Fruit fly (Drosophila melanogaster) whole organism, embryonic: Measurements from ENCODE around the gene SP555.

Source experiments
- B-H2 ChIP-seq: fragments of 200-800 bp; sonication (Bioruptor generic); optimal IDR thresholded peaks from 2 replicates; lab custom pipeline; 2018; ENCODE audit warnings: missing biosample characterization, mild to moderate bottlenecking, missing genetic modification characterization
- C15 ChIP-seq: fragments of 200-800 bp; sonication (Bioruptor generic); IDR thresholded peaks from 3 replicates; pipeline ENCODE4 v1.3.6; 2022; ENCODE audit warnings: missing biosample characterization, missing genetic modification characterization
- CG10366 ChIP-seq: fragments of 200-800 bp; sonication (Bioruptor generic); IDR thresholded peaks from 2 replicates; pipeline ENCODE4 v1.3.6; 2022; ENCODE audit warnings: missing biosample characterization, missing genetic modification characterization
- CG10431 ChIP-seq: fragments of 200-800 bp; sonication (Bioruptor generic); optimal IDR thresholded peaks from 3 replicates; lab custom pipeline; 2018; ENCODE audit warnings: missing biosample characterization, mild to moderate bottlenecking, missing genetic modification characterization
- CG11560 ChIP-seq: fragments of 200-800 bp; sonication (Bioruptor generic); IDR thresholded peaks from 3 replicates; pipeline ENCODE4 v1.3.6; 2022; ENCODE audit warnings: missing biosample characterization, missing genetic modification characterization
- CG12104 ChIP-seq: fragments of 200-800 bp; sonication (Bioruptor generic); optimal IDR thresholded peaks from 3 replicates; lab custom pipeline; 2016; ENCODE audit warnings: missing biosample characterization, missing genetic modification characterization
- CG13123 ChIP-seq: fragments of 200-800 bp; sonication (Bioruptor generic); optimal IDR thresholded peaks from 2 replicates; lab custom pipeline; 2016; ENCODE audit warnings: missing biosample characterization, missing genetic modification characterization
- CG14710 ChIP-seq: fragments of 200-800 bp; sonication (Bioruptor generic); optimal IDR thresholded peaks from 3 replicates; lab custom pipeline; 2019; ENCODE audit warnings: missing biosample characterization, mild to moderate bottlenecking, missing genetic modification characterization, moderate library complexity
- CG17385 ChIP-seq: fragments of 200-800 bp; sonication (Bioruptor generic); optimal IDR thresholded peaks from 3 replicates; lab custom pipeline; 2018; ENCODE audit warnings: missing biosample characterization, mild to moderate bottlenecking, missing genetic modification characterization
- CG31388 ChIP-seq: fragments of 200-800 bp; sonication (Bioruptor generic); optimal IDR thresholded peaks from 2 replicates; lab custom pipeline; 2016; ENCODE audit warnings: missing biosample characterization, missing genetic modification characterization
- CG3407 ChIP-seq: fragments of 200-800 bp; sonication (Bioruptor generic); optimal IDR thresholded peaks from 2 replicates; lab custom pipeline; 2018; ENCODE audit warnings: missing biosample characterization, mild to moderate bottlenecking, missing genetic modification characterization
- CG42726 ChIP-seq: fragments of 200-800 bp; sonication (Bioruptor generic); IDR thresholded peaks from 2 replicates; pipeline ENCODE4 v1.3.6; 2022; ENCODE audit warnings: missing biosample characterization, missing genetic modification characterization; ENCODE audit not compliant: partially characterized antibody
- CG7372 ChIP-seq: fragments of 200-800 bp; sonication (Bioruptor generic); IDR thresholded peaks from 2 replicates; pipeline ENCODE4 v1.3.6; 2022; ENCODE audit warnings: missing biosample characterization, missing genetic modification characterization
- CG8388 ChIP-seq: fragments of 200-800 bp; sonication (Bioruptor generic); optimal IDR thresholded peaks from 2 replicates; lab custom pipeline; 2019; ENCODE audit warnings: missing biosample characterization, mild to moderate bottlenecking, missing genetic modification characterization, moderate library complexity
- CG8944 ChIP-seq: fragments of 200-800 bp; sonication (Bioruptor generic); optimal IDR thresholded peaks from 3 replicates; lab custom pipeline; 2016; ENCODE audit warnings: missing biosample characterization, missing genetic modification characterization
- CG9437 ChIP-seq: fragments of 200-800 bp; sonication (Bioruptor generic); optimal IDR thresholded peaks from 2 replicates; lab custom pipeline; 2018; ENCODE audit warnings: missing biosample characterization, mild to moderate bottlenecking, missing genetic modification characterization
- Lpt ChIP-seq: fragments of >200 bp; optimal IDR thresholded peaks from 2 replicates; lab custom pipeline; 2018; ENCODE audit warnings: missing biosample characterization, missing genetic modification characterization
- Nf-YA ChIP-seq: fragments of 200-800 bp; sonication (Bioruptor generic); IDR thresholded peaks from 2 replicates; pipeline ENCODE4 v1.3.6; 2022; ENCODE audit warnings: missing biosample characterization, missing genetic modification characterization
- Nf-YB ChIP-seq: fragments of 200-800 bp; sonication (Bioruptor generic); optimal IDR thresholded peaks from 3 replicates; lab custom pipeline; 2019; ENCODE audit warnings: missing biosample characterization, mild to moderate bottlenecking, missing genetic modification characterization, moderate library complexity
- Poxn ChIP-seq: fragments of 200-800 bp; sonication (Bioruptor generic); IDR thresholded peaks from 2 replicates; pipeline ENCODE4 v1.3.6; 2022; ENCODE audit warnings: missing biosample characterization, missing genetic modification characterization
- Vsx1 ChIP-seq: fragments of 200-800 bp; sonication (Bioruptor generic); optimal IDR thresholded peaks from 2 replicates; lab custom pipeline; 2017; ENCODE audit warnings: missing biosample characterization, mild to moderate bottlenecking, missing genetic modification characterization, missing genetic modification reagents
- abd-A ChIP-seq: fragments of 200-800 bp; sonication (Bioruptor generic); optimal IDR thresholded peaks from 3 replicates; lab custom pipeline; 2019; ENCODE audit warnings: missing biosample characterization, mild to moderate bottlenecking, missing genetic modification characterization, moderate library complexity
- ap ChIP-seq: fragments of 200-800 bp; sonication (Bioruptor generic); IDR thresholded peaks from 2 replicates; pipeline ENCODE4 v1.3.6; 2022; ENCODE audit warnings: missing biosample characterization, missing genetic modification characterization
- ato ChIP-seq: fragments of 200-800 bp; sonication (Bioruptor generic); IDR thresholded peaks from 2 replicates; pipeline ENCODE4 v1.3.6; 2022; ENCODE audit warnings: missing biosample characterization, missing genetic modification characterization; ENCODE audit not compliant: partially characterized antibody
- az2 ChIP-seq: fragments of 200-800 bp; sonication (Bioruptor generic); optimal IDR thresholded peaks from 3 replicates; lab custom pipeline; 2016; ENCODE audit warnings: missing biosample characterization, missing genetic modification characterization
- bowl ChIP-seq: fragments of 200-800 bp; sonication (Bioruptor generic); IDR thresholded peaks from 2 replicates; pipeline ENCODE4 v1.3.6; 2022; ENCODE audit warnings: missing biosample characterization, missing genetic modification characterization
- corto ChIP-seq: fragments of 200-800 bp; sonication (Bioruptor generic); optimal IDR thresholded peaks from 2 replicates; lab custom pipeline; 2016; ENCODE audit warnings: missing biosample characterization, mild to moderate bottlenecking, missing genetic modification characterization, moderate library complexity
- crol ChIP-seq: fragments of 200-800 bp; sonication (Bioruptor generic); IDR thresholded peaks from 2 replicates; pipeline ENCODE4 v1.3.6; 2022; ENCODE audit warnings: missing biosample characterization, missing genetic modification characterization
- dm ChIP-seq: fragments of 200-800 bp; sonication (Bioruptor generic); optimal IDR thresholded peaks from 3 replicates; lab custom pipeline; 2016; ENCODE audit warnings: missing biosample characterization, missing genetic modification characterization
- eyg ChIP-seq: fragments of 200-800 bp; sonication (Bioruptor generic); optimal IDR thresholded peaks from 3 replicates; lab custom pipeline; 2016; ENCODE audit warnings: missing biosample characterization, missing genetic modification characterization
- gcm ChIP-seq: fragments of 200-800 bp; sonication (Bioruptor generic); optimal IDR thresholded peaks from 2 replicates; lab custom pipeline; 2019; ENCODE audit warnings: missing biosample characterization, mild to moderate bottlenecking, missing genetic modification characterization, moderate library complexity
- h ChIP-seq: fragments of >200 bp; optimal IDR thresholded peaks from 2 replicates; lab custom pipeline; 2017
- her ChIP-seq: fragments of 200-800 bp; sonication (Bioruptor generic); optimal IDR thresholded peaks from 2 replicates; lab custom pipeline; 2016; ENCODE audit warnings: missing biosample characterization, missing genetic modification characterization
- kay ChIP-seq: fragments of 200-800 bp; sonication (Bioruptor generic); optimal IDR thresholded peaks from 2 replicates; lab custom pipeline; 2016; ENCODE audit warnings: missing biosample characterization, missing genetic modification characterization
- lbe ChIP-seq: fragments of 200-800 bp; sonication (Bioruptor generic); optimal IDR thresholded peaks from 2 replicates; lab custom pipeline; 2016; ENCODE audit warnings: missing biosample characterization, mild to moderate bottlenecking, missing genetic modification characterization
- nau ChIP-seq: fragments of 200-800 bp; sonication (Bioruptor generic); optimal IDR thresholded peaks from 3 replicates; lab custom pipeline; 2017; ENCODE audit warnings: missing biosample characterization, mild to moderate bottlenecking, missing genetic modification characterization, missing genetic modification reagents
- odd ChIP-seq: fragments of 200-800 bp; sonication (Bioruptor generic); optimal IDR thresholded peaks from 2 replicates; lab custom pipeline; 2017; ENCODE audit warnings: missing biosample characterization, mild to moderate bottlenecking, missing genetic modification characterization
- onecut ChIP-seq: fragments of 200-800 bp; sonication (Bioruptor generic); IDR thresholded peaks from 2 replicates; pipeline ENCODE4 v1.3.6; 2022; ENCODE audit warnings: missing biosample characterization, missing genetic modification characterization
- org-1 ChIP-seq: fragments of 200-800 bp; sonication (Bioruptor generic); optimal IDR thresholded peaks from 2 replicates; lab custom pipeline; 2017; ENCODE audit warnings: missing biosample characterization, missing genetic modification characterization
- otp ChIP-seq: fragments of 200-800 bp; sonication (Bioruptor generic); IDR thresholded peaks from 3 replicates; pipeline ENCODE4, ENCODE4 v1.3.6; 2022; ENCODE audit warnings: missing biosample characterization, missing genetic modification characterization
- pros ChIP-seq: fragments of 200-800 bp; sonication (Bioruptor generic); optimal IDR thresholded peaks from 3 replicates; lab custom pipeline; 2019; ENCODE audit warnings: missing biosample characterization, mild to moderate bottlenecking, missing genetic modification characterization, moderate library complexity
- salm ChIP-seq: fragments of 200-800 bp; sonication (Bioruptor generic); optimal IDR thresholded peaks from 2 replicates; lab custom pipeline; 2018; ENCODE audit warnings: missing biosample characterization, mild to moderate bottlenecking, missing genetic modification characterization
- sc ChIP-seq, 3 experiments: fragments of >200 bp in 2 of 3; fragments of 200-800 bp in 1 of 3; sonication (Bioruptor generic) in 1 of 3; optimal IDR thresholded peaks; 2 replicates in 2 of 3; 3 replicates in 1 of 3; lab custom pipeline; 2017; ENCODE audit warnings: mild to moderate bottlenecking in 1 of 3, missing biosample characterization in 1 of 3, missing genetic modification characterization in 1 of 3, missing genetic modification reagents in 1 of 3
- schlank ChIP-seq: fragments of 200-800 bp; sonication (Bioruptor generic); optimal IDR thresholded peaks from 2 replicates; lab custom pipeline; 2018; ENCODE audit warnings: missing biosample characterization, mild to moderate bottlenecking, missing genetic modification characterization
- sens-2 ChIP-seq: fragments of 200-800 bp; sonication (Bioruptor generic); IDR thresholded peaks from 2 replicates; pipeline ENCODE4 v1.3.6; 2022; ENCODE audit warnings: missing biosample characterization, missing genetic modification characterization
- tna ChIP-seq: fragments of 200-800 bp; sonication (Bioruptor generic); IDR thresholded peaks from 2 replicates; pipeline ENCODE4 v1.3.6; 2022; ENCODE audit warnings: missing biosample characterization, missing genetic modification characterization; ENCODE audit not compliant: partially characterized antibody
- unpg ChIP-seq: fragments of 200-800 bp; sonication (Bioruptor generic); optimal IDR thresholded peaks from 3 replicates; lab custom pipeline; 2018; ENCODE audit warnings: missing biosample characterization, mild to moderate bottlenecking, missing genetic modification characterization, moderate library complexity
- zen ChIP-seq: fragments of 200-800 bp; sonication (Bioruptor generic); optimal IDR thresholded peaks from 3 replicates; lab custom pipeline; 2018; ENCODE audit warnings: missing biosample characterization, mild to moderate bottlenecking, missing genetic modification characterization, moderate library complexity
- zen2 ChIP-seq: fragments of 200-800 bp; sonication (Bioruptor generic); IDR thresholded peaks from 3 replicates; pipeline ENCODE4 v1.3.6; 2022; ENCODE audit warnings: missing biosample characterization, missing genetic modification characterization; ENCODE audit not compliant: partially characterized antibody
- zfh1 ChIP-seq: fragments of 200-800 bp; sonication (Bioruptor generic); IDR thresholded peaks from 3 replicates; pipeline ENCODE4 v1.3.6; 2022; ENCODE audit warnings: missing biosample characterization, missing genetic modification characterization

The SP555 gene

dm6 chr2L:5009306-5010030 is 28.0 kb upstream of the SP555 start, which contains the start of gene Rtnl1 (continued):
- TF ChIP-seq unpg (no peak), odd (no peak), lbe (GFP tag; lab: Kevin White, UChicago) (no peak), onecut (GFP tag; lab: Robert Waterston, UW) (0 out of 2 replicates have a peak, but pooled peaks have one; percentile 4), gcm (GFP tag; lab: Kevin White, UChicago) (peak; percentile 3), CG13123 (GFP tag; lab: Kevin White, UChicago) (no peak), CG7372 (GFP tag; lab: Robert Waterston, UW) (no peak), sc (optimal IDR thresholded peaks at IDR 0.05; lab: Kevin White, UChicago) (no peak), sc (GFP tag; optimal IDR thresholded peaks at IDR 0.05; lab: Kevin White, UChicago) (no peak), corto (GFP tag; lab: Kevin White, UChicago) (no peak), eyg (GFP tag; lab: Kevin White, UChicago) (no peak), Nf-YB (GFP tag; lab: Kevin White, UChicago) (peak; percentile 21), CG17385 (GFP tag; lab: Kevin White, UChicago) (no peak), sens-2 (GFP tag; lab: Robert Waterston, UW) (no peak), otp (GFP tag; lab: Robert Waterston, UW) (no peak), CG8388 (GFP tag; lab: Kevin White, UChicago) (no peak), CG10431 (GFP tag; lab: Kevin White, UChicago) (no peak), her (GFP tag; lab: Kevin White, UChicago) (peak; percentile 32), CG9437 (GFP tag; lab: Kevin White, UChicago) (no peak), zen2 (GFP tag; lab: Robert Waterston, UW) (peak; percentile 79), org-1 (no peak), schlank (tag; lab: Kevin White, UChicago) (no peak), CG11560 (tag; lab: Robert Waterston, UW) (0 out of 3 replicates have a peak, but pooled peaks have one; percentile 9), Poxn (GFP tag; lab: Robert Waterston, UW) (no peak), ap (no peak), CG10366 (GFP tag; lab: Robert Waterston, UW) (no peak), zen (tag; lab: Kevin White, UChicago) (peak; percentile 9), nau (GFP tag; lab: Kevin White, UChicago) (no peak), pros (GFP tag; lab: Kevin White, UChicago) (no peak), crol (GFP tag; lab: Robert Waterston, UW) (no peak), CG8944 (GFP tag; lab: Kevin White, UChicago) (no peak), Lpt (GFP tag; lab: Kevin White, UChicago) (no peak), tna (peak; percentile 90), dm (peak; percentile 40), B-H2 (GFP tag; lab: Kevin White, UChicago) (peak; percentile 26), CG12104 (GFP tag; lab: Kevin White, UChicago) (no peak), salm (tag; lab: Kevin White, UChicago) (peak; percentile 9), abd-A (no peak), CG14710 (tag; lab: Kevin White, UChicago) (peak; percentile 68), Nf-YA (GFP tag; lab: Robert Waterston, UW) (no peak), CG3407 (GFP tag; lab: Kevin White, UChicago) (no peak), C15 (GFP tag; lab: Robert Waterston, UW) (no peak), ato (GFP tag; lab: Robert Waterston, UW) (peak; percentile 67), h (lab: Kevin White, UChicago) (no peak), CG42726 (GFP tag; lab: Robert Waterston, UW) (peak; percentile 95), zfh1 (GFP tag; lab: Robert Waterston, UW) (no peak), kay (no peak), CG31388 (GFP tag; lab: Kevin White, UChicago) (no peak), Vsx1 (GFP tag; lab: Kevin White, UChicago) (no peak), bowl (GFP tag; lab: Robert Waterston, UW) (no peak), az2 (GFP tag; lab: Kevin White, UChicago) (peak; percentile 3)
